Fruit fly (Drosophila melanogaster) S2 (cell line): ENCODE measurements around the gene Faf2.

Experiments used
- CG8478 ChIP-seq: fragments of >200 bp; optimal IDR thresholded peaks from 2 replicates; lab custom pipeline; 2018
- CTCF ChIP-seq, 2 experiments: fragments of >200 bp; optimal IDR thresholded peaks; 2 replicates each; lab custom pipeline; 2018

dm6 chr2L:18702721-18703488 is 5.6 kb downstream of the Faf2 start, which contains the start of the genes CG10376 and CG10343:
- no peak for TF ChIP-seq CG8478 (lab: Kevin White, UChicago)
- no peak for TF ChIP-seq CTCF (optimal IDR thresholded peaks at IDR 0.05; lab: Kevin White, UChicago)
